Fruit fly (Drosophila melanogaster): ENCODE measurements around the gene abo.

Gene abo

DNA sequence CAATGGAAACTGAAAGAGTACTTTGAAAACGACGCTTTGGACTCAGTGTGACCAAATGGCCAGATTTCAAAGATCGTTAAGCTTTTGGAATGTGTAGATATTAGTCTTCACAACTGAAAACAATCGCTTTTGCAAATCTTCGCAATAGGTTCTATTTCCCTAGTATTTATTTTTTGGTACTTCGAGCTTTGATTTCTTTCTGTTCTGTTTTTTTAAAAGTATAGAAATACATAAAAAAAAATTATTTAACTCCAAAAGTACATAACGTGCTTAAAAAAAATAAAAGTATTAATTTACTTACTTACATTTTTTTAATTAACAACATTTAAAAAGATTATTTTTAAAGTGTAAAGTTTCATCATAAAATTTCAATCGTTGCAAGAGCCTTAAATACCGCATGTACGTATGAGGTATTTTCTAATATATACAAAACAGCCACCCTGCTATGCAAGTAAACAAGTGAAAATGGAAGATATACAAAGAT lies 12.3 kb upstream of the abo start, which contains the start of the genes piwi and CG12253 (continued):
- peak; percentile 50 for TF ChIP-seq Ets21C (GFP tag; optimal IDR thresholded peaks at IDR 0.05)
- TF ChIP-seq Hr4 (GFP tag; optimal IDR thresholded peaks at IDR 0.05), result peak; percentile 58
- no peak for TF ChIP-seq CG16779 (tag; optimal IDR thresholded peaks at IDR 0.05)
- no peak for TF ChIP-seq Gug (GFP tag; IDR thresholded peaks at IDR 0.05)
- no peak for TF ChIP-seq fd85E (GFP tag; optimal IDR thresholded peaks at IDR 0.05)
- no peak for TF ChIP-seq Hr38 (GFP tag; optimal IDR thresholded peaks at IDR 0.05)
- TF ChIP-seq Lpt (GFP tag; optimal IDR thresholded peaks at IDR 0.05), result no peak
- peak; percentile 79 for TF ChIP-seq CG4318 (GFP tag; optimal IDR thresholded peaks at IDR 0.05)

DNA sequence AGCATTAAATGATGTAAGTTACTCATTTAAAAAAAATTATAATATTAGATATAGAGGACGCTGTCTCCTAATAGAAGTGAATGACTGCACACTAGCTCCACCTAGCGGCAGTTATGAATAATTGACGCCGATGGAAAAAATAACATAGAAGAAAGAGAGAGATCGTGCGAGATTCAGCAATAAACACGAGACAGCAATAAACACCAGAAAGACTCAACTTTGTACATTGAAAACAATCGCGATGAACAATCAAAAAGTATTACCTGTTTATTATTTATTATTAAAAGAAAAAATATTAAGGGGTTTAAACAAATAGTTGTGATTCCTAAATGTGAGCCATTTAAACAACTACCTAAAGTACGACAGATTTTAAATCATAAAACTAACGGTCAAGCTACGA lies 11.0 kb upstream of the abo start:
- TF ChIP-seq CG16779 (tag; optimal IDR thresholded peaks at IDR 0.05) (no peak), CG11762 (GFP tag; optimal IDR thresholded peaks at IDR 0.05; ENCODE audit: insufficient read depth) (peak; percentile 29), CG15336 (GFP tag; IDR thresholded peaks at IDR 0.05) (peak; percentile 22; the same call in 1 of the 2 replicates), Lpt (GFP tag; optimal IDR thresholded peaks at IDR 0.05) (no peak), CG6163 (GFP tag; IDR thresholded peaks at IDR 0.05) (no peak), spab (GFP tag; optimal IDR thresholded peaks at IDR 0.05) (no peak), eg (GFP tag; IDR thresholded peaks at IDR 0.05) (no peak; the same call in 1 of the 3 replicates), OdsH (GFP tag; optimal IDR thresholded peaks at IDR 0.05) (no peak), CG1621 (tag; optimal IDR thresholded peaks at IDR 0.05) (no peak), CG3919 (GFP tag; optimal IDR thresholded peaks at IDR 0.05) (no peak), Hr38 (GFP tag; optimal IDR thresholded peaks at IDR 0.05) (no peak), fkh (GFP tag; optimal IDR thresholded peaks at IDR 0.05) (no peak), fd85E (GFP tag; optimal IDR thresholded peaks at IDR 0.05) (no peak), CG8632 (GFP tag; optimal IDR thresholded peaks at IDR 0.05) (no peak), achi (GFP tag; optimal IDR thresholded peaks at IDR 0.05) (no peak), Eip75B (GFP tag; optimal IDR thresholded peaks at IDR 0.05) (peak; percentile 13), Hr4 (GFP tag; optimal IDR thresholded peaks at IDR 0.05) (peak; percentile 64), salr (GFP tag; optimal IDR thresholded peaks at IDR 0.05) (no peak), CG6854 (GFP tag; optimal IDR thresholded peaks at IDR 0.05) (no peak), CG3032 (tag; optimal IDR thresholded peaks at IDR 0.05) (peak; percentile 5), Sox102F (GFP tag; optimal IDR thresholded peaks at IDR 0.05) (no peak), CG11294 (GFP tag; IDR thresholded peaks at IDR 0.05) (no peak), CG10631 (GFP tag; optimal IDR thresholded peaks at IDR 0.05) (no peak), dac (GFP tag; optimal IDR thresholded peaks at IDR 0.05) (peak; percentile 2), dsx (GFP tag; optimal IDR thresholded peaks at IDR 0.05; ENCODE audit: poor library complexity, severe bottlenecking) (no peak), lz (GFP tag; optimal IDR thresholded peaks at IDR 0.05) (no peak), Eip93F (GFP tag; optimal IDR thresholded peaks at IDR 0.05) (no peak), Eip78C (GFP tag) (peak; percentile 84), Ets96B (tag; optimal IDR thresholded peaks at IDR 0.05) (peak; percentile 13), esn (GFP tag; optimal IDR thresholded peaks at IDR 0.05) (no peak)

DNA sequence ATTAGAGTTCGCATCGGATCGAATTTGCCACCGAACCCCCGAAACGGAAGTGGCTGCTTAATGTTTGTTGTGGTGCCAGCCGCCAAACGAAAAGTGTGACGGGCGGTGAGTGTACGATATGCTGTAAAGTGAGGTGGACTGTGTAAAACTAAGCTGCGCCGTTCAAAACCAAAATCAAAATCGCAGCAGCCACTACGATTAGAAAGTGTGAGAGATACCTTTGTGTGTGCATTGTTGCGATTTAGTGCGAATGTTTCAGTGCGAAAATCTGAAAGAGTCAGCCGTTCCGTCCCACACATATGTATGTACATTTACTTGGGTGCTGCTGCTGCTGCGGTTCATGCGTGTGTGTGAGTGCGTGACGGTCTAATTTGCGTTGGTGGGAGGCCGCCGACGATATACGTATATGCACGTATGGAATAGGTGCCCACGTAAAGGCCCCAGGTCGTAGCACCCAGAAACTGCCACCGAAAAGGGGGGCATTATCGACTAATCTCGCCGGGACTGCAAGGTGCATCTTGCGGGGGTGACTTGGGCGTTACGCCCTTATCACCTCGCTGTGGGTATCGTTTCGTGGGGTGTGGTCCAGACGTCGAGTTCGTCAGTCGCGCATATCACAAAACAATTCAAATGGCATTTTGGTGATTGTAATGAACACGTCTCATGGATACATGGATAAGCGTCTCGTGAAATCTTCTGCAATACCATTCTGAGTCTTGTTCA lies 1.9 kb upstream of the abo start:
- TF ChIP-seq CG6854 (GFP tag; optimal IDR thresholded peaks at IDR 0.05), result peak; percentile 55
- no peak for TF ChIP-seq spab (GFP tag; optimal IDR thresholded peaks at IDR 0.05)
- no peak for TF ChIP-seq CG7368 (GFP tag; optimal IDR thresholded peaks at IDR 0.05)
- no peak for TF ChIP-seq Sox15 (GFP tag; optimal IDR thresholded peaks at IDR 0.05)
- no peak for TF ChIP-seq CG11902 (GFP tag; optimal IDR thresholded peaks at IDR 0.05)
- peak; percentile 16 for TF ChIP-seq esn (GFP tag; optimal IDR thresholded peaks at IDR 0.05)
- TF ChIP-seq fd59A (GFP tag; optimal IDR thresholded peaks at IDR 0.05), result no peak
- TF ChIP-seq Eip78C (GFP tag), result peak; percentile 34
- no peak for TF ChIP-seq Hr39 (GFP tag; optimal IDR thresholded peaks at IDR 0.05)
- no peak for TF ChIP-seq CG11294 (GFP tag; IDR thresholded peaks at IDR 0.05)
- TF ChIP-seq Hr4 (GFP tag; optimal IDR thresholded peaks at IDR 0.05), result no peak

Measured in whole organism, prepupa.